Fruit fly (Drosophila melanogaster) whole organism, adult: ENCODE results near the gene TkR99D.

Experiments used
- CG14711 ChIP-seq: fragments of 200-800 bp; sonication (Bioruptor generic); optimal IDR thresholded peaks from 2 replicates; lab custom pipeline; 2018; ENCODE audit warnings: missing biosample characterization, mild to moderate bottlenecking, missing genetic modification characterization, moderate library complexity
- CG7101 ChIP-seq: fragments of 200-800 bp; sonication (Bioruptor generic); optimal IDR thresholded peaks from 2 replicates; lab custom pipeline; 2018; ENCODE audit warnings: missing biosample characterization, mild to moderate bottlenecking, missing genetic modification characterization, moderate library complexity
- bab1 ChIP-seq: fragments of 200-800 bp; sonication (Bioruptor generic); optimal IDR thresholded peaks from 3 replicates; lab custom pipeline; 2019; ENCODE audit warnings: missing biosample characterization, mild to moderate bottlenecking, missing genetic modification characterization, moderate library complexity
- cic ChIP-seq: fragments of 200-800 bp; sonication (Bioruptor generic); optimal IDR thresholded peaks from 2 replicates; lab custom pipeline; 2017; ENCODE audit warnings: missing biosample characterization, mild to moderate bottlenecking, missing genetic modification characterization, moderate library complexity
- cnc ChIP-seq, 2 experiments: fragments of >200 bp; optimal IDR thresholded peaks; 2 replicates each; lab custom pipeline; 2017

DNA sequence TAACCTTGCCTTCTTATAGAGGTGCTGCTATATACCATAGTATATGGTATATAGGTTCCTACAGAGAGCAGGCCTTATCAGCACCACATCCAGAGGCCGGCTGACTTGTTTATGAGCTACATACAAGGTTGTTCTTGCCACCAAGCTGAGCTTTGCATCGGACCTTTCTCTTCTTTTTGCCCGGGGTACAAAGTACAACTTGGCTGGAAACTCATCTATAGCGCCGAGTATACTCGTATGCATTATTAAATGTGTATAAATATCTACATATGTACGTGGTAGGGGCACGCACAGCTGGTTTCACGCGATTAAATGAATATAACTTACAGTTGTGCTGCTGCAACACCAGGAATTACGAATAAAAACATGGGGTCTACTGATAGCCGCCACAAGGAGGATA, 44.7 kb upstream of the TkR99D start:
- TF ChIP-seq bab1 (GFP tag; lab: Kevin White, UChicago): no peak
- TF ChIP-seq CG14711 (tag; lab: Kevin White, UChicago): no peak
- TF ChIP-seq cic (GFP tag; lab: Kevin White, UChicago): no peak
- no peak for TF ChIP-seq cnc (optimal IDR thresholded peaks at IDR 0.05; lab: Kevin White, UChicago)
- TF ChIP-seq CG7101 (tag; lab: Kevin White, UChicago): no peak
